Worm (Caenorhabditis elegans) whole organism, late embryonic: ENCODE data around the gene chil-1.

Experiments
- eyg-1 ChIP-seq: sonication (generic microtip); optimal IDR thresholded peaks from 2 replicates; lab custom pipeline; 2016; ENCODE audit warnings: missing genotype, missing genetic modification characterization, missing compliant biosample characterization
- gmeb-2 ChIP-seq: sonication (generic microtip); optimal IDR thresholded peaks from 2 replicates; lab custom pipeline; 2016; ENCODE audit warnings: missing genetic modification characterization, inconsistent platforms, missing compliant biosample characterization
- ref-2 ChIP-seq: sonication (generic microtip); optimal IDR thresholded peaks from 2 replicates; lab custom pipeline; 2016; ENCODE audit warnings: missing genetic modification characterization, missing compliant biosample characterization

DNA sequence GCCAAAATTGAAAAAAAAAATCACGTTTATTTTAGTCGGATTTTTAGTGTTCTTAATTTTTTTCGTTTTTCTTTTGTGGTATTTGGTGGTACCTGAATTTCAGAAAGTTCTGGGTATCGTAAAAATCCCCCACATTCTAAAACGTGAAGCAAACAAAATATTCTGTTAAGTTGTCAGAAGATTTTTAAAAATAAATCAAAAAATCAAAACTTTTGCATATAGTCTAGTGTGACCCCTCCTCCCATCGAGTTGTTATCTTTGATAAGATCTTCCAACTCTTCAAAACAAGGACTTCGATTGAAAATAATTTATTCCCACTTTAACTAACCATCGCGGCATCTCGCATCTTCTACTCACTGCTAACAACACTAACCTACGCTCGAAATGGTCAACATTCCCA is 37.2 kb downstream of the chil-1 start, which contains the start of gene ZK938.1:
- TF ChIP-seq ref-2 (no peak), gmeb-2 (tag; lab: Kevin White, UChicago) (no peak), eyg-1 (no peak)
